Worm (Caenorhabditis elegans) whole organism, L1 larva: ENCODE measurements around the gene timp-1.

Experiments used
- ama-1 ChIP-seq: fragments of 150-350 bp; optimal IDR thresholded peaks from 2 replicates; lab custom pipeline; 2014
- efl-1 ChIP-seq, 4 experiments: fragments of 150-350 bp; optimal IDR thresholded peaks in 3 of 4; peaks in 1 of 4; 1 replicate in 1 of 4; 2 replicates in 3 of 4; lab custom pipeline; 2014; ENCODE audit warnings: missing biosample characterization in 2 of 4, missing genetic modification characterization in 2 of 4, missing genetic modification reagents in 2 of 4
- pag-3 ChIP-seq: sonication (generic microtip); optimal IDR thresholded peaks from 2 replicates; lab custom pipeline; 2017; ENCODE audit warnings: missing genetic modification characterization, mild to moderate bottlenecking, missing compliant biosample characterization, antibody characterized with exemption, borderline replicate concordance; ENCODE audit not compliant: insufficient read depth
- pax-3 ChIP-seq: fragments of 200-800 bp; sonication (Bioruptor generic); optimal IDR thresholded peaks from 2 replicates; lab custom pipeline; 2018; ENCODE audit warnings: mild to moderate bottlenecking, missing genetic modification characterization, moderate library complexity, missing compliant biosample characterization
- skn-1 ChIP-seq: fragments of 150-350 bp; optimal IDR thresholded peaks from 2 replicates; lab custom pipeline; 2014; ENCODE audit warnings: missing biosample characterization, missing genetic modification characterization
- snpc-4 ChIP-seq: fragments of 150-350 bp; optimal IDR thresholded peaks from 2 replicates; lab custom pipeline; 2014; ENCODE audit warnings: missing biosample characterization, missing genetic modification characterization

ce11 chrV:8177349-8177748, 29.7 kb upstream of the timp-1 start, which contains the start of gene F20D6.9:
- no peak for TF ChIP-seq efl-1 (optimal IDR thresholded peaks at IDR 0.05; lab: Kevin White, UChicago)
- TF ChIP-seq efl-1 (GFP tag; optimal IDR thresholded peaks at IDR 0.05 in 1 of 2; lab: Kevin White, UChicago), result no peak
- TF ChIP-seq pag-3 (tag; lab: Kevin White, UChicago), result no peak
- TF ChIP-seq pax-3 (tag; lab: Kevin White, UChicago), result no peak
- no peak for TF ChIP-seq ama-1
- no peak for TF ChIP-seq skn-1 (tag; lab: Kevin White, UChicago)
- TF ChIP-seq snpc-4, result no peak
